Worm (Caenorhabditis elegans) whole organism, L3 larva: Measurements from ENCODE around the gene fsn-1.
A peak's percentile ranks its signal among the peaks of the same experiment; 100 is the strongest.

Experiments used
- R02D3.7 ChIP-seq: fragments of 150-350 bp; optimal IDR thresholded peaks from 2 replicates; lab custom pipeline; 2014; ENCODE audit warnings: missing biosample characterization, missing genetic modification characterization
- ZK546.5 ChIP-seq: sonication (generic microtip); optimal IDR thresholded peaks from 2 replicates; lab custom pipeline; 2017; ENCODE audit warnings: missing biosample characterization, missing genetic modification characterization
- aly-2 ChIP-seq: fragments of 150-350 bp; optimal IDR thresholded peaks from 2 replicates; lab custom pipeline; 2014; ENCODE audit warnings: missing biosample characterization, missing genetic modification characterization
- ceh-16 ChIP-seq: sonication (generic microtip); optimal IDR thresholded peaks from 2 replicates; lab custom pipeline; 2017; ENCODE audit warnings: missing biosample characterization, missing genetic modification characterization
- ceh-28 ChIP-seq: fragments of 150-350 bp; optimal IDR thresholded peaks from 2 replicates; lab custom pipeline; 2014; ENCODE audit warnings: missing biosample characterization, missing genetic modification reagents, missing genetic modification characterization
- ceh-82 ChIP-seq: fragments of 150-350 bp; optimal IDR thresholded peaks from 2 replicates; lab custom pipeline; 2014; ENCODE audit warnings: missing biosample characterization, missing genetic modification characterization
- ceh-9 ChIP-seq: sonication (generic microtip); optimal IDR thresholded peaks from 2 replicates; lab custom pipeline; 2018; ENCODE audit warnings: missing biosample characterization, missing genetic modification characterization
- daf-12 ChIP-seq: fragments of 150-350 bp; optimal IDR thresholded peaks from 2 replicates; lab custom pipeline; 2014; ENCODE audit warnings: missing biosample characterization, missing genetic modification reagents, missing genetic modification characterization
- egl-27 ChIP-seq: sonication (generic microtip); optimal IDR thresholded peaks from 4 replicates; lab custom pipeline; 2017; ENCODE audit warnings: missing biosample characterization, missing genetic modification reagents, missing genetic modification characterization
- egl-5 ChIP-seq: fragments of 150-350 bp; optimal IDR thresholded peaks from 2 replicates; lab custom pipeline; 2017; ENCODE audit warnings: missing biosample characterization, missing genetic modification reagents, missing genetic modification characterization, inconsistent platforms
- elt-1 ChIP-seq: fragments of 150-350 bp; optimal IDR thresholded peaks from 2 replicates; lab custom pipeline; 2014; ENCODE audit warnings: missing biosample characterization, missing genetic modification characterization
- elt-2 ChIP-seq: sonication (generic microtip); optimal IDR thresholded peaks from 2 replicates; lab custom pipeline; 2016; ENCODE audit warnings: missing genetic modification reagents, mild to moderate bottlenecking, missing genetic modification characterization, missing compliant biosample characterization
- elt-3 ChIP-seq, 3 experiments: fragments of 150-350 bp in 1 of 3; sonication (generic microtip) in 2 of 3; optimal IDR thresholded peaks; 2 replicates in 2 of 3; 4 replicates in 1 of 3; lab custom pipeline; 2014 to 2017; ENCODE audit warnings: missing biosample characterization in 3 of 3, missing genetic modification characterization in 3 of 3
- fkh-10 ChIP-seq: sonication (generic microtip); optimal IDR thresholded peaks from 2 replicates; lab custom pipeline; 2017; ENCODE audit warnings: missing biosample characterization, missing genetic modification reagents, missing genetic modification characterization
- fkh-2 ChIP-seq: fragments of 150-350 bp; optimal IDR thresholded peaks from 2 replicates; lab custom pipeline; 2014; ENCODE audit warnings: missing biosample characterization, missing genetic modification reagents, missing genetic modification characterization
- fos-1 ChIP-seq: fragments of 150-350 bp; optimal IDR thresholded peaks from 2 replicates; lab custom pipeline; 2014; ENCODE audit warnings: missing biosample characterization, missing genetic modification characterization
- hmg-11 ChIP-seq: sonication (generic microtip); optimal IDR thresholded peaks from 2 replicates; lab custom pipeline; 2016; ENCODE audit warnings: missing genetic modification characterization, missing compliant biosample characterization
- jun-1 ChIP-seq: fragments of 150-350 bp; optimal IDR thresholded peaks from 2 replicates; lab custom pipeline; 2014; ENCODE audit warnings: missing biosample characterization, missing genetic modification reagents, missing genetic modification characterization
- lin-15B ChIP-seq: fragments of 150-350 bp; optimal IDR thresholded peaks from 2 replicates; lab custom pipeline; 2014; ENCODE audit warnings: missing biosample characterization, missing genetic modification characterization
- lin-39 ChIP-seq: fragments of 150-350 bp; optimal IDR thresholded peaks from 2 replicates; lab custom pipeline; 2018; ENCODE audit warnings: missing biosample characterization, missing genetic modification reagents, missing genetic modification characterization
- mml-1 ChIP-seq: fragments of 150-350 bp; sonication (generic microtip); optimal IDR thresholded peaks from 3 replicates; lab custom pipeline; 2014; ENCODE audit warnings: missing biosample characterization, missing genetic modification characterization
- nfya-1 ChIP-seq: sonication (generic microtip); optimal IDR thresholded peaks from 2 replicates; lab custom pipeline; 2017; ENCODE audit warnings: missing genetic modification characterization, mild to moderate bottlenecking, missing compliant biosample characterization, antibody characterized with exemption, moderate library complexity; ENCODE audit not compliant: insufficient read depth
- nhr-11 ChIP-seq: fragments of 150-350 bp; optimal IDR thresholded peaks from 2 replicates; lab custom pipeline; 2014; ENCODE audit warnings: missing biosample characterization, missing genetic modification characterization
- nhr-12 ChIP-seq: fragments of 150-350 bp; optimal IDR thresholded peaks from 2 replicates; lab custom pipeline; 2014; ENCODE audit warnings: missing biosample characterization, missing genetic modification characterization
- nhr-23 ChIP-seq: fragments of 150-350 bp; optimal IDR thresholded peaks from 2 replicates; lab custom pipeline; 2014; ENCODE audit warnings: missing biosample characterization, missing genetic modification reagents, missing genetic modification characterization
- nhr-237 ChIP-seq: fragments of 150-350 bp; optimal IDR thresholded peaks from 2 replicates; lab custom pipeline; 2014; ENCODE audit warnings: missing biosample characterization, missing genetic modification characterization
- nhr-25 ChIP-seq: sonication (generic microtip); optimal IDR thresholded peaks from 2 replicates; lab custom pipeline; 2017; ENCODE audit warnings: missing biosample characterization, missing genetic modification characterization
- nhr-28 ChIP-seq: fragments of 150-350 bp; optimal IDR thresholded peaks from 2 replicates; lab custom pipeline; 2014; ENCODE audit warnings: missing biosample characterization, missing genetic modification characterization
- nhr-43 ChIP-seq: sonication (generic microtip); optimal IDR thresholded peaks from 2 replicates; lab custom pipeline; 2016; ENCODE audit warnings: mild to moderate bottlenecking, missing genetic modification characterization, missing compliant biosample characterization; ENCODE audit not compliant: poor library complexity, severe bottlenecking
- nhr-76 ChIP-seq: fragments of 150-350 bp; sonication (generic microtip); optimal IDR thresholded peaks from 5 replicates; lab custom pipeline; 2014; ENCODE audit warnings: missing biosample characterization, missing genetic modification characterization
- nhr-77 ChIP-seq: fragments of 150-350 bp; optimal IDR thresholded peaks from 2 replicates; lab custom pipeline; 2014; ENCODE audit warnings: missing biosample characterization, missing genetic modification characterization
- pha-4 ChIP-seq: fragments of 150-350 bp; optimal IDR thresholded peaks from 2 replicates; lab custom pipeline; 2014; ENCODE audit warnings: missing biosample characterization, missing genetic modification reagents, missing genetic modification characterization
- pqm-1 ChIP-seq: fragments of 150-350 bp; optimal IDR thresholded peaks from 2 replicates; lab custom pipeline; 2017; ENCODE audit warnings: missing biosample characterization, missing genetic modification characterization, inconsistent platforms
- sea-2 ChIP-seq: fragments of 150-350 bp; sonication (generic microtip); optimal IDR thresholded peaks from 4 replicates; lab custom pipeline; 2014; ENCODE audit warnings: missing biosample characterization, missing genetic modification reagents, missing genetic modification characterization
- skn-1 ChIP-seq: fragments of 150-350 bp; optimal IDR thresholded peaks from 2 replicates; lab custom pipeline; 2014; ENCODE audit warnings: missing biosample characterization, missing genetic modification characterization
- snpc-4 ChIP-seq: fragments of 150-350 bp; optimal IDR thresholded peaks from 2 replicates; lab custom pipeline; 2014; ENCODE audit warnings: missing biosample characterization, missing genetic modification characterization
- tbx-2 ChIP-seq: sonication (generic microtip); optimal IDR thresholded peaks from 2 replicates; lab custom pipeline; 2016; ENCODE audit warnings: mild to moderate bottlenecking, missing genetic modification characterization, missing compliant biosample characterization
- unc-39 ChIP-seq: sonication (generic microtip); optimal IDR thresholded peaks from 4 replicates; lab custom pipeline; 2017; ENCODE audit warnings: missing biosample characterization, missing genetic modification characterization
- unc-62 ChIP-seq: fragments of 150-350 bp; sonication (generic microtip); optimal IDR thresholded peaks from 4 replicates; lab custom pipeline; 2014; ENCODE audit warnings: missing biosample characterization, missing genetic modification reagents, missing genetic modification characterization
- zag-1 ChIP-seq: fragments of 150-350 bp; optimal IDR thresholded peaks from 2 replicates; lab custom pipeline; 2014; ENCODE audit warnings: missing biosample characterization, missing genetic modification characterization
- ztf-11 ChIP-seq: fragments of 150-350 bp; optimal IDR thresholded peaks from 2 replicates; lab custom pipeline; 2014; ENCODE audit warnings: missing biosample characterization, missing genetic modification characterization
- ztf-4 ChIP-seq: fragments of 150-350 bp; optimal IDR thresholded peaks from 2 replicates; lab custom pipeline; 2014; ENCODE audit warnings: missing biosample characterization, missing genetic modification characterization

Gene fsn-1

ce11 chrIII:4906365-4906764 lies 30.8 kb upstream of the fsn-1 start:
- TF ChIP-seq nhr-43 (tag; lab: Kevin White, UChicago): no peak
- TF ChIP-seq mml-1 (tag; lab: Kevin White, UChicago): no peak
- TF ChIP-seq ceh-82 (tag; lab: Kevin White, UChicago): no peak
- TF ChIP-seq egl-27: no peak
- no peak for TF ChIP-seq sea-2 (GFP tag; lab: Kevin White, UChicago)
- no peak for TF ChIP-seq ztf-11 (tag; lab: Kevin White, UChicago)
- TF ChIP-seq hmg-11 (tag; lab: Kevin White, UChicago): no peak
- TF ChIP-seq elt-3 (tag; optimal IDR thresholded peaks at IDR 0.05; lab: Kevin White, UChicago): peak in 1 of 3 experiments; percentile 40
- no peak for TF ChIP-seq skn-1
- peak; percentile 44 for TF ChIP-seq jun-1 (tag; lab: Kevin White, UChicago)
- no peak for TF ChIP-seq fkh-2 (tag; lab: Kevin White, UChicago)
- peak; percentile 26 for TF ChIP-seq snpc-4 (tag; lab: Kevin White, UChicago)
- no peak for TF ChIP-seq nhr-12 (tag; lab: Kevin White, UChicago)
- TF ChIP-seq ZK546.5 (tag; lab: Kevin White, UChicago): no peak
- no peak for TF ChIP-seq fos-1 (tag; lab: Kevin White, UChicago)
- no peak for TF ChIP-seq lin-39
- TF ChIP-seq aly-2 (tag; lab: Kevin White, UChicago): no peak
- TF ChIP-seq nhr-237: no peak
- no peak for TF ChIP-seq nhr-76 (tag; lab: Kevin White, UChicago)
- no peak for TF ChIP-seq ceh-28
- TF ChIP-seq nhr-23 (tag; lab: Kevin White, UChicago): no peak
- TF ChIP-seq ceh-16 (tag; lab: Kevin White, UChicago): no peak
- no peak for TF ChIP-seq unc-39 (tag; lab: Kevin White, UChicago)
- no peak for TF ChIP-seq unc-62 (GFP tag; lab: Kevin White, UChicago)
- TF ChIP-seq fkh-10 (GFP tag; lab: Kevin White, UChicago): no peak
- TF ChIP-seq lin-15B (tag; lab: Kevin White, UChicago): no peak
- TF ChIP-seq nhr-11: no peak
- no peak for TF ChIP-seq tbx-2 (tag; lab: Kevin White, UChicago)
- TF ChIP-seq nhr-77 (tag; lab: Kevin White, UChicago): no peak
- TF ChIP-seq nhr-25: no peak
- no peak for TF ChIP-seq nhr-28 (tag; lab: Kevin White, UChicago)
- TF ChIP-seq zag-1 (tag; lab: Kevin White, UChicago): no peak
- TF ChIP-seq elt-1: no peak
- TF ChIP-seq egl-5 (tag; lab: Kevin White, UChicago): no peak
- TF ChIP-seq ceh-9 (tag; lab: Kevin White, UChicago): no peak
- TF ChIP-seq pqm-1: peak; percentile 2
- no peak for TF ChIP-seq daf-12
- no peak for TF ChIP-seq R02D3.7 (tag; lab: Kevin White, UChicago)
- TF ChIP-seq pha-4 (tag; lab: Kevin White, UChicago): peak; percentile 24
- TF ChIP-seq ztf-4 (tag; lab: Kevin White, UChicago): no peak
- peak; percentile 64 for TF ChIP-seq elt-2 (tag; lab: Kevin White, UChicago)

DNA sequence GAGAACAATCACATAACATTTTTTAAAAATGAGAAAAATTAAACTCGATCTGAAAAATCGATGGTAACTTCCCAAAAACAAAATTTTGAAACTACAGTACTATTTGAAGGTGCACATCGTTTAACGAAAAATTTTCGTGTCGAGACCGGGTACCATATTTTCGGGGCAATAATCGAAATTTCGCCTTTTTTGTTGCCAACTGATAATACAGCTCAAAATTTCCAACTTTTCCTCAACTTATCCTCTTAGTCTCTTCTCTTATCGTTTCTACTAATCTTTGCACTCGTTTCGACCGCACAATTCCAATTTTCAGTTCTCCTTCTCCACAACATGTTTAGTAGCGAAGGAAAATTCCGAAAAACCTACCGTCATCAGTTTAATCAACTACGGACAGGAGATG lies 30.2 kb upstream of the fsn-1 start, which contains the start of gene rom-1:
Gene rom-1 (plus strand): TSS at position 301 of the 400 bp plus-strand sequence.
- TF ChIP-seq egl-5 (tag; lab: Kevin White, UChicago) (no peak), egl-27 (no peak), nhr-25 (no peak), nfya-1 (no peak), nhr-76 (tag; lab: Kevin White, UChicago) (no peak)
- TF ChIP-seq, all 47 proteins: peak for 0

DNA sequence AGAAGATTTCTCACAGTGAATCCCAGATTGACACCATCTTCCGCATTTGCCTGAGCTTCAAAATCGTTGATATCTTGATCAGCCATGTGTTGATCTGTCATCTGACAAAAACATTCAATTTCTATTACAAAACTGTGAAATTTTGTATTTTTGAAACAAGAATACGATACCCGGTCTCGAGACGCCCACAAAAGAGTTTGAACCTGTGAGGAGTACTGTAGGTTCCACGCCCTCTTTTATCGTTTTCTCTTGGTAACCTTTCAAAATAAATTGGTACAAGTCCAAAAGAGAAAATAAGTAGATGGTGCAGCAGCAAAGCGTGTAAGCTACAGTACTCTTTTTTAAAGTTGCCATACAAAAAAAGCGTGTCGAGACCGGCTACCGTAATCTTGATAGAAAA lies 27.2 kb upstream of the fsn-1 start, which contains the start of gene F26F4.12:
Gene F26F4.12 (minus strand): TSS at position 101 of the 400 bp plus-strand sequence.
- no peak for TF ChIP-seq nhr-43 (tag; lab: Kevin White, UChicago)
- TF ChIP-seq zag-1 (tag; lab: Kevin White, UChicago): no peak
- TF ChIP-seq, all 47 proteins: peak for 0
